Worm (Caenorhabditis elegans): ENCODE data around the gene gtf-2E2.
A peak's percentile ranks its signal among the peaks of the same experiment; 100 is the strongest.

The gtf-2E2 gene

ce11 chrII:11569213-11569868, 27.0 kb upstream of the gtf-2E2 start, which contains the start of the genes F54D5.23 and F54D5.4:
Gene F54D5.23, minus strand, starts transcription at chrII:11569287.
Gene F54D5.4, plus strand, starts transcription at chrII:11569818.
- TF ChIP-seq pqm-1 (tag; optimal IDR thresholded peaks at IDR 0.05) (peak; percentile 33), nhr-23 (tag; optimal IDR thresholded peaks at IDR 0.05) (no peak), elt-2 (tag; optimal IDR thresholded peaks at IDR 0.05) (peak; percentile 52)

DNA sequence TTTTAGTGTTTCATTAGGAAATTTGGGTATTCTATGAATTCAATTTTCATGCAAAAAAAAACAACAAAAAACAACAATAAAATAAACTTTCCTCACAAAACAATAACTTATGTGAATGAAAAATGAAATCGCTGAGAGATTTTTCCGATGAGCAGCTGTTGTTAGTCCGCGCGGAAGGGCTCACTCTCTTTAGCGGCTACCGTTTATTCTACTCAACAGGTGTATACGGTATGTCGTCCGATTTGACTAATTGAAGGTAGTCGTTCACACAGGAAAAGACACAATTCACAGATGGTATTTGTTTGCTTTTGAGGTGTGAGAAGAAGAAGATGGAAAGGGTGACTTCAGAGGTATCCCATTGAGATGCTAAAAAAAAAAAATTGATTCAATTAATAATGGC, 26.4 kb upstream of the gtf-2E2 start:
- TF ChIP-seq jun-1 (tag; optimal IDR thresholded peaks at IDR 0.05) (no peak), ceh-16 (tag; optimal IDR thresholded peaks at IDR 0.05) (no peak), nhr-23 (tag; optimal IDR thresholded peaks at IDR 0.05) (no peak), fos-1 (tag; optimal IDR thresholded peaks at IDR 0.05) (no peak), hmg-11 (tag; optimal IDR thresholded peaks at IDR 0.05) (no peak), elt-2 (tag; optimal IDR thresholded peaks at IDR 0.05) (no peak), skn-1 (tag; optimal IDR thresholded peaks at IDR 0.05) (no peak), R02D3.7 (tag; optimal IDR thresholded peaks at IDR 0.05) (no peak), unc-62 (GFP tag; optimal IDR thresholded peaks at IDR 0.05) (no peak), daf-12 (tag; optimal IDR thresholded peaks at IDR 0.05) (no peak), nhr-11 (tag; optimal IDR thresholded peaks at IDR 0.05) (no peak), pqm-1 (tag; optimal IDR thresholded peaks at IDR 0.05) (no peak), elt-1 (tag; optimal IDR thresholded peaks at IDR 0.05) (no peak), ztf-4 (tag; optimal IDR thresholded peaks at IDR 0.05) (no peak), elt-3 (tag; optimal IDR thresholded peaks at IDR 0.05) (no peak), pha-4 (tag; optimal IDR thresholded peaks at IDR 0.05) (no peak), nfya-1 (tag; optimal IDR thresholded peaks at IDR 0.05; ENCODE audit: insufficient read depth) (no peak), eor-1 (tag; optimal IDR thresholded peaks at IDR 0.05) (no peak), mdl-1 (tag; optimal IDR thresholded peaks at IDR 0.05) (no peak)

DNA sequence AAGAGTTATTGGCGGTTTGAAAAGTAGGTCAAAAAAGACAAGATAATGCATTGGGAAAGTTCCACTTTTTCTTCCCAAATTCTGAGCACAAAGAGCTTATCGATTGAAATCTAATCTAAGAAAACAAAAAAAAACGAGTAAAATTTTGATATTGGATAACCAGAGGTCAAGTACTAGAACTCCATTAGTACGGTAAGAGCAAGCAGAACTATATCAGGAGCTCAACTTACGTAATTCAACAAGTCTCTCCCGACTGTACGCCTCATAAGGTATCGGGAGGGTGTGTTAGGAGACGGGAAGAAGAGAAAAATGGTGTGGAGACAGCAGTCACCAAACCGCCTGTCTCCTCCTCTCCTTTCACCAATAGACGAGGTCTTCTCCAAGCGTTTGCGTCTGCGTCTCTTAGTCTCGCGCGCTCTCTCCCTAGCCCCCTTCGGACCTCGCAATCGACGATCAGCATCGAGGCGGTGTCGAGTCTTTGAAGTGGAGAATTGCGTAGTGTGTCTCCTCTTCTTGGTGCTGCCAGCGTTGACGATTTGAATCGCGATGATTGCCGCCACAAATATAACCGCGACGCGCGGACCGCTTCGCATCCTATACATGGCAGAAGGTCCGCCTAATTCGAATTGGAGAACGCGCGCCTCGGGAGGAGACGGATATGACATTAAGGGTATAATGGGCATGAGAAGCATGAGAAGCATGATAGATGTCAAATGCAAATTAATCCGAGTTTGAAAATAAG, 24.8 kb upstream of the gtf-2E2 start, which contains the start of gene F54D5.5:
F54D5.5 (minus strand) TSS at position 51 of the 742 bp plus-strand sequence.
- TF ChIP-seq nhr-43 (tag; optimal IDR thresholded peaks at IDR 0.05; ENCODE audit: poor library complexity, severe bottlenecking) (no peak), lin-15B (tag; optimal IDR thresholded peaks at IDR 0.05) (peak; percentile 49)

DNA sequence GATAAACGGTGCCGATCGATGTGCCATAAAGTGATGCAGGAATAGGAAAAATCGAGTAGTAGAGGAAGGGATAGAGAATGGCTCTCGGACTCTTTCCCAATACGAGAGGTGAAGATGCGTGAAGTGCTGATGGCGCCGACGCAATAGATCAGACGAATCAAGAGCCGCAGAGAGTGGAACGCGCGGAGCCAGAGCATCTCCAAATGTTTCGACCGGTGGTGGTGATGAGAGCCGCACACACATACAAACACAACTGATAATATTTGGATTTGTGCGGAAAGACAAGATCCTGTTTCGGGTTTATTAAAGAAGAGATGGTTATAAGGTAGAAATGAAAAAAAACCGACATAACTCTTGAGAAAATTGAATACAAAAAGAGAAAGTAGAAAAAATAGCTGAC, 21.8 kb upstream of the gtf-2E2 start, which contains the start of gene F54D5.15:
F54D5.15 (minus strand) TSS at position 101 of the 400 bp plus-strand sequence.
- TF ChIP-seq elt-3 (tag; optimal IDR thresholded peaks at IDR 0.05) (no peak), R02D3.7 (tag; optimal IDR thresholded peaks at IDR 0.05) (no peak), nhr-43 (tag; optimal IDR thresholded peaks at IDR 0.05; ENCODE audit: poor library complexity, severe bottlenecking) (no peak), lsy-12 (tag; optimal IDR thresholded peaks at IDR 0.05) (no peak), ceh-82 (tag; optimal IDR thresholded peaks at IDR 0.05) (no peak), snpc-4 (tag; optimal IDR thresholded peaks at IDR 0.05) (no peak), elt-2 (tag; optimal IDR thresholded peaks at IDR 0.05) (no peak), ceh-28 (tag; optimal IDR thresholded peaks at IDR 0.05) (no peak), mdl-1 (tag; optimal IDR thresholded peaks at IDR 0.05) (no peak), jun-1 (tag; optimal IDR thresholded peaks at IDR 0.05) (no peak), fos-1 (tag; optimal IDR thresholded peaks at IDR 0.05) (no peak), fkh-10 (GFP tag; optimal IDR thresholded peaks at IDR 0.05) (no peak)

- TF ChIP-seq egl-27 (tag; optimal IDR thresholded peaks at IDR 0.05), result no peak
- TF ChIP-seq nhr-77 (tag; optimal IDR thresholded peaks at IDR 0.05), result no peak
- TF ChIP-seq ceh-9 (tag; optimal IDR thresholded peaks at IDR 0.05), result no peak
- TF ChIP-seq ZK546.5 (tag; optimal IDR thresholded peaks at IDR 0.05), result no peak
- no peak for TF ChIP-seq nhr-11 (tag; optimal IDR thresholded peaks at IDR 0.05)
- TF ChIP-seq unc-39 (tag; optimal IDR thresholded peaks at IDR 0.05), result no peak
- no peak for TF ChIP-seq aly-2 (tag; optimal IDR thresholded peaks at IDR 0.05)
These were observed 14.0 kb upstream of the gtf-2E2 start, which contains the start of gene F54D5.17 for ce11 chrII:11556338-11556737. Gene F54D5.17, plus strand, starts transcription at chrII:11556638.
